Worm (Caenorhabditis elegans): Measurements from ENCODE around the gene wah-1.

DNA sequence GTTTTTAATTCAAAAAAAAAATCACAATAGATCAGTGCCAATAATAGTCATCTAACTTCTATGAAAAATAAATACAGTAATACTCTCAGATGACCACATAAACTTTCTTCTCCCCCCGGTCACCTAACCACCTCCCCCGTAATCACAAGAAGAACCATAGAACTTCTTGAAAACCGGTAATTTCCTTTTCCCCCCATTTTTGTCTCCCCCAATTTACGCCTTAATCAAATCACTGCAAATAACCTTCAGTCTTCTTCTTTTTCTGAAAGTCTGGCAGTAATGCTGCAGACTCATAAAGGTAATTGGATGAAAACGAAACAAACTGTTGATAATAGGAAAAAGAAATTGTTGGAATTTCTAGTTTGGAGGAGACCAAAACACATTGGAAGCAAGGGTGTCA lies 24.5 kb downstream of the wah-1 start:
- TF ChIP-seq ceh-24 (tag; optimal IDR thresholded peaks at IDR 0.05) (no peak), nfya-1 (tag; optimal IDR thresholded peaks at IDR 0.05) (no peak), pha-4 (tag; optimal IDR thresholded peaks at IDR 0.05) (no peak), ama-1 (optimal IDR thresholded peaks at IDR 0.05) (no peak)

Measured in whole organism, late embryonic.